Worm (Caenorhabditis elegans) whole organism, L1 larva: ENCODE data around the gene fipr-6.

ENCODE experiments used
- C16A3.4 ChIP-seq: fragments of 150-350 bp; optimal IDR thresholded peaks from 2 replicates; lab custom pipeline; 2014; ENCODE audit warnings: missing biosample characterization, missing genetic modification characterization
- C34B4.2 ChIP-seq: sonication (generic microtip); optimal IDR thresholded peaks from 2 replicates; lab custom pipeline; 2017; ENCODE audit warnings: mild to moderate bottlenecking, missing genetic modification characterization, missing compliant biosample characterization
- ama-1 ChIP-seq: fragments of 150-350 bp; optimal IDR thresholded peaks from 2 replicates; lab custom pipeline; 2014
- blmp-1 ChIP-seq: fragments of 150-350 bp; optimal IDR thresholded peaks from 2 replicates; lab custom pipeline; 2014; ENCODE audit warnings: missing biosample characterization, missing genetic modification characterization
- ceh-63 ChIP-seq: fragments of 200-800 bp; sonication (Bioruptor generic); optimal IDR thresholded peaks from 2 replicates; lab custom pipeline; 2018; ENCODE audit warnings: mild to moderate bottlenecking, missing genetic modification characterization, missing compliant biosample characterization
- ceh-8 ChIP-seq: fragments of 200-800 bp; sonication (Bioruptor generic); optimal IDR thresholded peaks from 2 replicates; lab custom pipeline; 2018; ENCODE audit warnings: mild to moderate bottlenecking, missing genetic modification characterization, moderate library complexity, missing compliant biosample characterization
- dpl-1 ChIP-seq, 3 experiments: fragments of 150-350 bp in 2 of 3; sonication (generic microtip) in 1 of 3; optimal IDR thresholded peaks; 2 replicates each; lab custom pipeline; 2014 to 2017; ENCODE audit warnings: missing biosample characterization in 3 of 3, missing genetic modification characterization in 3 of 3, missing genetic modification reagents in 3 of 3
- dsc-1 ChIP-seq: sonication (generic microtip); optimal IDR thresholded peaks from 2 replicates; lab custom pipeline; 2016; ENCODE audit warnings: mild to moderate bottlenecking, missing genetic modification characterization, missing compliant biosample characterization
- efl-1 ChIP-seq, 4 experiments: fragments of 150-350 bp; optimal IDR thresholded peaks in 3 of 4; peaks in 1 of 4; 1 replicate in 1 of 4; 2 replicates in 3 of 4; lab custom pipeline; 2014; ENCODE audit warnings: missing biosample characterization in 2 of 4, missing genetic modification characterization in 2 of 4, missing genetic modification reagents in 2 of 4
- egl-13 ChIP-seq: sonication (generic microtip); optimal IDR thresholded peaks from 2 replicates; lab custom pipeline; 2016; ENCODE audit warnings: missing genotype, missing genetic modification reagents, missing genetic modification characterization, missing compliant biosample characterization
- egl-27 ChIP-seq, 2 experiments: fragments of 150-350 bp in 1 of 2; sonication (generic microtip); optimal IDR thresholded peaks; 3 replicates each; lab custom pipeline; 2017 to 2018; ENCODE audit warnings: missing biosample characterization in 2 of 2, missing genetic modification characterization in 2 of 2, missing genetic modification reagents in 2 of 2
- elt-3 ChIP-seq, 6 experiments: fragments of 150-350 bp in 1 of 6; sonication (generic microtip); optimal IDR thresholded peaks; 2 replicates each; lab custom pipeline; 2017 to 2018; ENCODE audit warnings: missing biosample characterization in 6 of 6, missing genetic modification characterization in 6 of 6, inconsistent platforms in 1 of 6
- fkh-8 ChIP-seq: sonication (generic microtip); optimal IDR thresholded peaks from 2 replicates; lab custom pipeline; 2016; ENCODE audit warnings: mild to moderate bottlenecking, missing genetic modification characterization, missing compliant biosample characterization
- irx-1 ChIP-seq: sonication (generic microtip); optimal IDR thresholded peaks from 2 replicates; lab custom pipeline; 2016; ENCODE audit warnings: missing genetic modification characterization, missing compliant biosample characterization
- isw-1 ChIP-seq: fragments of 200-800 bp; sonication (Bioruptor generic); IDR thresholded peaks from 2 replicates; pipeline ENCODE4 v1.3.6; 2022; ENCODE audit warnings: missing genetic modification characterization, missing compliant biosample characterization
- lin-14 ChIP-seq: fragments of 200-800 bp; sonication (Bioruptor generic); optimal IDR thresholded peaks from 2 replicates; lab custom pipeline; 2018; ENCODE audit warnings: mild to moderate bottlenecking, missing genetic modification characterization, moderate library complexity, missing compliant biosample characterization
- lin-15B ChIP-seq: fragments of 150-350 bp; sonication (generic microtip); optimal IDR thresholded peaks from 3 replicates; lab custom pipeline; 2014; ENCODE audit warnings: missing biosample characterization, missing genetic modification characterization
- lin-39 ChIP-seq: fragments of 150-350 bp; optimal IDR thresholded peaks from 2 replicates; lab custom pipeline; 2014; ENCODE audit warnings: missing biosample characterization, missing genetic modification reagents, missing genetic modification characterization
- lir-3 ChIP-seq: sonication (generic microtip); optimal IDR thresholded peaks from 2 replicates; lab custom pipeline; 2016; ENCODE audit warnings: mild to moderate bottlenecking, missing genetic modification characterization, moderate library complexity, missing compliant biosample characterization; ENCODE audit not compliant: poor library complexity
- mab-9 ChIP-seq: fragments of 200-800 bp; sonication (Bioruptor generic); IDR thresholded peaks from 2 replicates; pipeline ENCODE4 v1.3.6; 2022; ENCODE audit warnings: missing genetic modification reagents, missing genetic modification characterization, missing compliant biosample characterization
- nhr-47 ChIP-seq: sonication (generic microtip); optimal IDR thresholded peaks from 2 replicates; lab custom pipeline; 2016; ENCODE audit warnings: mild to moderate bottlenecking, missing genetic modification characterization, moderate library complexity, missing compliant biosample characterization
- nhr-71 ChIP-seq: sonication (generic microtip); optimal IDR thresholded peaks from 2 replicates; lab custom pipeline; 2016; ENCODE audit warnings: mild to moderate bottlenecking, missing genetic modification characterization, moderate library complexity, missing compliant biosample characterization
- nhr-76 ChIP-seq: sonication (generic microtip); optimal IDR thresholded peaks from 2 replicates; lab custom pipeline; 2017; ENCODE audit warnings: missing biosample characterization, missing genetic modification characterization
- nhr-77 ChIP-seq: fragments of 150-350 bp; optimal IDR thresholded peaks from 2 replicates; lab custom pipeline; 2014; ENCODE audit warnings: missing biosample characterization, missing genetic modification characterization
- nhr-85 ChIP-seq: sonication (generic microtip); peaks from one replicate; lab custom pipeline; 2016; ENCODE audit warnings: missing genetic modification characterization, inconsistent platforms, missing compliant biosample characterization
- pag-3 ChIP-seq: sonication (generic microtip); optimal IDR thresholded peaks from 2 replicates; lab custom pipeline; 2017; ENCODE audit warnings: missing genetic modification characterization, mild to moderate bottlenecking, missing compliant biosample characterization, antibody characterized with exemption, borderline replicate concordance; ENCODE audit not compliant: insufficient read depth
- pax-3 ChIP-seq: fragments of 200-800 bp; sonication (Bioruptor generic); optimal IDR thresholded peaks from 2 replicates; lab custom pipeline; 2018; ENCODE audit warnings: mild to moderate bottlenecking, missing genetic modification characterization, moderate library complexity, missing compliant biosample characterization
- pqm-1 ChIP-seq: sonication (generic microtip); optimal IDR thresholded peaks from 3 replicates; lab custom pipeline; 2017; ENCODE audit warnings: missing biosample characterization, missing genetic modification characterization
- rnt-1 ChIP-seq: sonication (generic microtip); optimal IDR thresholded peaks from 2 replicates; lab custom pipeline; 2016; ENCODE audit warnings: mild to moderate bottlenecking, missing genetic modification characterization, moderate library complexity, missing compliant biosample characterization
- sox-4 ChIP-seq: sonication (generic microtip); optimal IDR thresholded peaks from 2 replicates; lab custom pipeline; 2016; ENCODE audit warnings: missing genetic modification characterization, missing compliant biosample characterization
- sptf-1 ChIP-seq: fragments of 150-350 bp; optimal IDR thresholded peaks from 2 replicates; lab custom pipeline; 2014; ENCODE audit warnings: missing biosample characterization, missing genetic modification characterization
- tbx-2 ChIP-seq: sonication (generic microtip); optimal IDR thresholded peaks from 2 replicates; lab custom pipeline; 2016; ENCODE audit warnings: missing genetic modification characterization, missing compliant biosample characterization
- tlp-1 ChIP-seq: fragments of 150-350 bp; optimal IDR thresholded peaks from 2 replicates; lab custom pipeline; 2014; ENCODE audit warnings: missing biosample characterization, missing genetic modification characterization
- unc-130 ChIP-seq: fragments of 150-350 bp; optimal IDR thresholded peaks from 2 replicates; lab custom pipeline; 2017; ENCODE audit warnings: missing biosample characterization, missing genetic modification characterization, inconsistent platforms
- zip-4 ChIP-seq: fragments of 200-800 bp; sonication (Bioruptor generic); optimal IDR thresholded peaks from 2 replicates; lab custom pipeline; 2018; ENCODE audit warnings: mild to moderate bottlenecking, missing genetic modification characterization, moderate library complexity, missing compliant biosample characterization
- ztf-4 ChIP-seq: fragments of 150-350 bp; optimal IDR thresholded peaks from 2 replicates; lab custom pipeline; 2014; ENCODE audit warnings: missing biosample characterization, missing genetic modification characterization

Gene fipr-6

ce11 chrV:10247673-10248239 is 16.7 kb downstream of the fipr-6 start:
- TF ChIP-seq pax-3 (tag; lab: Kevin White, UChicago): peak; percentile 17
- TF ChIP-seq ztf-4 (tag; lab: Kevin White, UChicago): no peak
- TF ChIP-seq nhr-71 (tag; lab: Kevin White, UChicago): peak; percentile 18
- no peak for TF ChIP-seq unc-130
- peak; percentile 58 for TF ChIP-seq lin-14 (GFP tag; lab: Kevin White, UChicago)
- TF ChIP-seq pqm-1 (tag; lab: Kevin White, UChicago): no peak
- TF ChIP-seq ceh-8: peak; percentile 58
- TF ChIP-seq fkh-8 (tag; lab: Kevin White, UChicago): peak; percentile 46
- peak; percentile 31 for TF ChIP-seq nhr-47
- TF ChIP-seq dsc-1 (tag; lab: Kevin White, UChicago): peak; percentile 69

- peak; percentile 2 for TF ChIP-seq ama-1
- TF ChIP-seq pax-3 (tag; lab: Kevin White, UChicago): no peak
- no peak for TF ChIP-seq egl-13 (tag; lab: Kevin White, UChicago)
- no peak for TF ChIP-seq nhr-76 (tag; lab: Kevin White, UChicago)
- TF ChIP-seq efl-1 (optimal IDR thresholded peaks at IDR 0.05; lab: Kevin White, UChicago): no peak
- TF ChIP-seq efl-1 (GFP tag; optimal IDR thresholded peaks at IDR 0.05 in 1 of 2; lab: Kevin White, UChicago): peak in 1 of 2 experiments; percentile 49
- TF ChIP-seq irx-1 (tag; lab: Kevin White, UChicago): no peak
- TF ChIP-seq sox-4 (tag; lab: Kevin White, UChicago): no peak
- TF ChIP-seq nhr-85 (tag; lab: Kevin White, UChicago): no peak
Measured at ce11 chrV:10248255-10248979, 17.4 kb downstream of the fipr-6 start, which contains the start of gene akt-1. Gene akt-1, plus strand, starts transcription at chrV:10248905.

ce11 chrV:10249515-10249914 is 18.5 kb downstream of the fipr-6 start:
- no peak for TF ChIP-seq lin-39
- TF ChIP-seq ceh-63 (GFP tag; lab: Kevin White, UChicago): no peak
- TF ChIP-seq lir-3 (tag; lab: Kevin White, UChicago): no peak
- no peak for TF ChIP-seq lin-15B
- no peak for TF ChIP-seq rnt-1 (tag; lab: Kevin White, UChicago)
- TF ChIP-seq pag-3 (tag; lab: Kevin White, UChicago): no peak
- no peak for TF ChIP-seq mab-9 (GFP tag; lab: Robert Waterston, UW)
- TF ChIP-seq elt-3 (tag; optimal IDR thresholded peaks at IDR 0.05; lab: Kevin White, UChicago): no peak

- TF ChIP-seq nhr-77 (tag; lab: Kevin White, UChicago) (no peak), efl-1 (optimal IDR thresholded peaks at IDR 0.05; lab: Kevin White, UChicago) (no peak), efl-1 (GFP tag; optimal IDR thresholded peaks at IDR 0.05 in 1 of 2; lab: Kevin White, UChicago) (no peak), lir-3 (tag; lab: Kevin White, UChicago) (no peak), blmp-1 (tag; lab: Kevin White, UChicago) (no peak), zip-4 (GFP tag; lab: Kevin White, UChicago) (no peak), sptf-1 (no peak), tbx-2 (no peak), tlp-1 (tag; lab: Kevin White, UChicago) (no peak), ceh-63 (GFP tag; lab: Kevin White, UChicago) (no peak), dpl-1 (GFP tag; optimal IDR thresholded peaks at IDR 0.05; lab: Kevin White, UChicago) (no peak), rnt-1 (tag; lab: Kevin White, UChicago) (no peak), isw-1 (no peak), egl-27 (tag; optimal IDR thresholded peaks at IDR 0.05; lab: Kevin White, UChicago) (no peak), C16A3.4 (tag; lab: Kevin White, UChicago) (no peak), C34B4.2 (tag; lab: Kevin White, UChicago) (no peak), dsc-1 (tag; lab: Kevin White, UChicago) (no peak), pqm-1 (tag; lab: Kevin White, UChicago) (no peak), pax-3 (tag; lab: Kevin White, UChicago) (no peak)
Measured at ce11 chrV:10252682-10253081, 21.6 kb downstream of the fipr-6 start.
